Worm (Caenorhabditis elegans) whole organism, L2 larva: ENCODE results near the gene K08H2.7.

Experiments used
- ama-1 ChIP-seq: fragments of 150-350 bp; optimal IDR thresholded peaks from 2 replicates; lab custom pipeline; 2018; ENCODE audit warnings: inconsistent platforms
- egl-27 ChIP-seq: sonication (generic microtip); optimal IDR thresholded peaks from 3 replicates; lab custom pipeline; 2017; ENCODE audit warnings: missing biosample characterization, missing genetic modification reagents, missing genetic modification characterization
- lin-11 ChIP-seq: fragments of 150-350 bp; sonication (generic microtip); optimal IDR thresholded peaks from 2 replicates; lab custom pipeline; 2014; ENCODE audit warnings: missing biosample characterization, missing genetic modification characterization, inconsistent platforms, mixed read lengths
- lin-13 ChIP-seq: fragments of 150-350 bp; optimal IDR thresholded peaks from 2 replicates; lab custom pipeline; 2014; ENCODE audit warnings: missing biosample characterization, missing genetic modification reagents, missing genetic modification characterization
- lin-39 ChIP-seq: fragments of 150-350 bp; optimal IDR thresholded peaks from 2 replicates; lab custom pipeline; 2014; ENCODE audit warnings: missing biosample characterization, missing genetic modification reagents, missing genetic modification characterization
- lsy-2 ChIP-seq, 2 experiments: fragments of 150-350 bp in 1 of 2; sonication (generic microtip) in 1 of 2; optimal IDR thresholded peaks; 2 replicates each; lab custom pipeline; 2014 to 2017; ENCODE audit warnings: missing biosample characterization in 2 of 2, missing genetic modification characterization in 2 of 2
- mab-5 ChIP-seq: fragments of 150-350 bp; optimal IDR thresholded peaks from 2 replicates; lab custom pipeline; 2014; ENCODE audit warnings: missing biosample characterization, missing genetic modification characterization
- nhr-12 ChIP-seq: fragments of 150-350 bp; optimal IDR thresholded peaks from 2 replicates; lab custom pipeline; 2014; ENCODE audit warnings: missing biosample characterization, missing genetic modification characterization
- nhr-129 ChIP-seq: fragments of 150-350 bp; optimal IDR thresholded peaks from 2 replicates; lab custom pipeline; 2014; ENCODE audit warnings: missing biosample characterization, missing genetic modification characterization
- nhr-23 ChIP-seq: fragments of 150-350 bp; optimal IDR thresholded peaks from 2 replicates; lab custom pipeline; 2014; ENCODE audit warnings: missing biosample characterization, missing genetic modification reagents, missing genetic modification characterization
- nhr-237 ChIP-seq: fragments of 150-350 bp; optimal IDR thresholded peaks from 2 replicates; lab custom pipeline; 2014; ENCODE audit warnings: missing biosample characterization, missing genetic modification characterization
- snpc-4 ChIP-seq: fragments of 150-350 bp; optimal IDR thresholded peaks from 2 replicates; lab custom pipeline; 2014; ENCODE audit warnings: missing biosample characterization, missing genetic modification characterization
- unc-55 ChIP-seq: fragments of 150-350 bp; sonication (generic microtip); optimal IDR thresholded peaks from 3 replicates; lab custom pipeline; 2014; ENCODE audit warnings: missing biosample characterization, missing genetic modification reagents, missing genetic modification characterization
- zag-1 ChIP-seq: fragments of 150-350 bp; optimal IDR thresholded peaks from 2 replicates; lab custom pipeline; 2014; ENCODE audit warnings: missing biosample characterization, missing genetic modification characterization

DNA sequence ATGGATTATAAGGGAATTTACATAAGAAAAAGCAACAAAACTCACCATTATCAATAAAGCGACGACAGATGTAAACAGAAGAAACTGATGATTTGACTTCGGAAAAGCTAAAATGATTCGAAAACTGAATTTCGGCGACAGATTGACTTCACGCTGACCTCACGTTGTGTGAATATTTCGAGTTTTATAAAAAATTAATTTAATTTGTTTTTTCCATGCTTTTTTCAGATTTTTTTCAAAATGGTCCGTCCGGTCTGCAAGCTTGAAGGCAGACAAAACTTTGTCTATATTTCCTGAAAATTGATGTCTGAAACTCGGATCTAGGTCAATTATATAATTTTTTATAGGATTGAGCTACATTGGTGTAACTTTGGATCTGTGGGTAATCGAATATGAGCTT, 6.0 kb downstream of the K08H2.7 start, which contains the start of gene K08H2.5:
- TF ChIP-seq mab-5: no peak
- no peak for TF ChIP-seq snpc-4 (tag; lab: Kevin White, UChicago)
- no peak for TF ChIP-seq unc-55 (GFP tag; lab: Kevin White, UChicago)
- TF ChIP-seq nhr-12 (tag; lab: Kevin White, UChicago): no peak
- no peak for TF ChIP-seq nhr-237 (tag; lab: Kevin White, UChicago)
- TF ChIP-seq lsy-2 (tag; optimal IDR thresholded peaks at IDR 0.05; lab: Kevin White, UChicago): no peak
- no peak for TF ChIP-seq nhr-129 (tag; lab: Kevin White, UChicago)
- TF ChIP-seq zag-1 (tag; lab: Kevin White, UChicago): no peak
- TF ChIP-seq lin-39 (tag; lab: Kevin White, UChicago): no peak
- TF ChIP-seq lin-11 (tag; lab: Kevin White, UChicago): no peak
- TF ChIP-seq lin-13: no peak
- TF ChIP-seq egl-27 (tag; lab: Kevin White, UChicago): no peak
- no peak for TF ChIP-seq ama-1 (lab: Kevin White, UChicago)
- no peak for TF ChIP-seq nhr-23 (tag; lab: Kevin White, UChicago)
